Worm (Caenorhabditis elegans) whole organism, midembryonic: ENCODE results near the gene C17G10.10.

Source experiments
- T22C8.4 ChIP-seq: fragments of 200-800 bp; sonication (Bioruptor generic); IDR thresholded peaks from 2 replicates; pipeline ENCODE4 v1.3.6; 2022; ENCODE audit warnings: missing genetic modification characterization, missing compliant biosample characterization
- cog-1 ChIP-seq: sonication (generic microtip); optimal IDR thresholded peaks from 2 replicates; lab custom pipeline; 2016; ENCODE audit warnings: missing genetic modification characterization, missing compliant biosample characterization
- flt-1 ChIP-seq: fragments of 200-800 bp; sonication (Bioruptor generic); IDR thresholded peaks from 2 replicates; pipeline ENCODE4 v1.3.6; 2022; ENCODE audit warnings: missing genetic modification characterization, missing compliant biosample characterization
- klf-2 ChIP-seq: fragments of 200-800 bp; sonication (Bioruptor generic); conservative IDR thresholded peaks from 2 replicates; pipeline ENCODE4 v1.3.6; 2022; ENCODE audit warnings: missing genetic modification reagents, missing genetic modification characterization, missing compliant biosample characterization
- med-1 ChIP-seq: sonication (generic microtip); optimal IDR thresholded peaks from 2 replicates; lab custom pipeline; 2017; ENCODE audit warnings: missing genetic modification characterization, mild to moderate bottlenecking, missing compliant biosample characterization, antibody characterized with exemption, missing genetic modification reagents; ENCODE audit not compliant: insufficient read depth
- ref-1 ChIP-seq: fragments of 200-800 bp; sonication (Bioruptor generic); conservative IDR thresholded peaks from 2 replicates; pipeline ENCODE4 v1.3.6; 2022; ENCODE audit warnings: missing genetic modification reagents, missing genetic modification characterization, missing compliant biosample characterization
- tab-1 ChIP-seq: fragments of 200-800 bp; sonication (Bioruptor generic); IDR thresholded peaks from 2 replicates; pipeline ENCODE4 v1.3.6; 2022; ENCODE audit warnings: missing genetic modification characterization, missing compliant biosample characterization
- ztf-23 ChIP-seq: fragments of 200-800 bp; sonication (Bioruptor generic); IDR thresholded peaks from 2 replicates; pipeline ENCODE4 v1.3.6; 2022; ENCODE audit warnings: missing genetic modification reagents, missing genetic modification characterization, missing compliant biosample characterization
- ztf-29 ChIP-seq: fragments of 200-800 bp; sonication (Bioruptor generic); IDR thresholded peaks from 2 replicates; pipeline ENCODE4 v1.3.6; 2022; ENCODE audit warnings: missing genetic modification reagents, missing genetic modification characterization, missing compliant biosample characterization

C17G10.10 gene

ce11 chrII:5555522-5555921 lies 43.7 kb downstream of the C17G10.10 start:
- TF ChIP-seq med-1 (GFP tag; lab: Kevin White, UChicago) = no peak
- TF ChIP-seq ref-1 (GFP tag; lab: Robert Waterston, UW) = no peak
- no peak for TF ChIP-seq tab-1
- no peak for TF ChIP-seq T22C8.4 (GFP tag; lab: Robert Waterston, UW)
- TF ChIP-seq ztf-29 (GFP tag; lab: Robert Waterston, UW) = no peak
- TF ChIP-seq cog-1 (tag; lab: Kevin White, UChicago) = no peak
- no peak for TF ChIP-seq ztf-23 (GFP tag; lab: Robert Waterston, UW)
- no peak for TF ChIP-seq klf-2 (GFP tag; lab: Robert Waterston, UW)
- no peak for TF ChIP-seq flt-1 (GFP tag; lab: Robert Waterston, UW)

ce11 chrII:5554788-5555187 lies 44.4 kb downstream of the C17G10.10 start:
- no peak for TF ChIP-seq ref-1 (GFP tag; lab: Robert Waterston, UW)
- TF ChIP-seq ztf-29 (GFP tag; lab: Robert Waterston, UW) = no peak
- no peak for TF ChIP-seq T22C8.4 (GFP tag; lab: Robert Waterston, UW)
- no peak for TF ChIP-seq tab-1
- no peak for TF ChIP-seq klf-2 (GFP tag; lab: Robert Waterston, UW)
- TF ChIP-seq flt-1 (GFP tag; lab: Robert Waterston, UW) = no peak
- TF ChIP-seq cog-1 (tag; lab: Kevin White, UChicago) = no peak
- TF ChIP-seq ztf-23 (GFP tag; lab: Robert Waterston, UW) = no peak
- TF ChIP-seq med-1 (GFP tag; lab: Kevin White, UChicago) = no peak

ce11 chrII:5554317-5554716 lies 44.9 kb downstream of the C17G10.10 start, which contains the start of gene ins-12:
ins-12 (plus strand) TSS chrII:5554617.
- no peak for TF ChIP-seq tab-1
- TF ChIP-seq ztf-23 (GFP tag; lab: Robert Waterston, UW) = no peak
- no peak for TF ChIP-seq flt-1 (GFP tag; lab: Robert Waterston, UW)
- no peak for TF ChIP-seq cog-1 (tag; lab: Kevin White, UChicago)
- TF ChIP-seq ref-1 (GFP tag; lab: Robert Waterston, UW) = no peak
- no peak for TF ChIP-seq klf-2 (GFP tag; lab: Robert Waterston, UW)
- TF ChIP-seq ztf-29 (GFP tag; lab: Robert Waterston, UW) = no peak
- TF ChIP-seq med-1 (GFP tag; lab: Kevin White, UChicago) = no peak
- TF ChIP-seq T22C8.4 (GFP tag; lab: Robert Waterston, UW) = no peak

- no peak for TF ChIP-seq klf-2 (GFP tag; lab: Robert Waterston, UW)
- TF ChIP-seq flt-1 (GFP tag; lab: Robert Waterston, UW) = no peak
- TF ChIP-seq T22C8.4 (GFP tag; lab: Robert Waterston, UW) = no peak
- TF ChIP-seq med-1 (GFP tag; lab: Kevin White, UChicago) = no peak
- TF ChIP-seq cog-1 (tag; lab: Kevin White, UChicago) = no peak
- TF ChIP-seq ref-1 (GFP tag; lab: Robert Waterston, UW) = no peak
- TF ChIP-seq tab-1 = no peak
- no peak for TF ChIP-seq ztf-23 (GFP tag; lab: Robert Waterston, UW)
- TF ChIP-seq ztf-29 (GFP tag; lab: Robert Waterston, UW) = no peak
Measured at ce11 chrII:5553531-5553930, 45.6 kb downstream of the C17G10.10 start.

ce11 chrII:5551517-5551916 lies 47.7 kb downstream of the C17G10.10 start, which contains the start of gene C17C3.5:
C17C3.5 (plus strand) TSS chrII:5551817.
- TF ChIP-seq cog-1 (tag; lab: Kevin White, UChicago) (no peak), flt-1 (GFP tag; lab: Robert Waterston, UW) (no peak), ztf-23 (GFP tag; lab: Robert Waterston, UW) (no peak), ztf-29 (GFP tag; lab: Robert Waterston, UW) (no peak), T22C8.4 (GFP tag; lab: Robert Waterston, UW) (no peak), tab-1 (no peak), ref-1 (GFP tag; lab: Robert Waterston, UW) (no peak), klf-2 (GFP tag; lab: Robert Waterston, UW) (no peak), med-1 (GFP tag; lab: Kevin White, UChicago) (no peak)

- TF ChIP-seq med-1 (GFP tag; lab: Kevin White, UChicago) = no peak
- TF ChIP-seq ref-1 (GFP tag; lab: Robert Waterston, UW) = no peak
- no peak for TF ChIP-seq T22C8.4 (GFP tag; lab: Robert Waterston, UW)
- TF ChIP-seq cog-1 (tag; lab: Kevin White, UChicago) = no peak
- TF ChIP-seq tab-1 = no peak
- no peak for TF ChIP-seq flt-1 (GFP tag; lab: Robert Waterston, UW)
- no peak for TF ChIP-seq ztf-23 (GFP tag; lab: Robert Waterston, UW)
- TF ChIP-seq klf-2 (GFP tag; lab: Robert Waterston, UW) = no peak
- no peak for TF ChIP-seq ztf-29 (GFP tag; lab: Robert Waterston, UW)
Measured at ce11 chrII:5549746-5550145, 49.4 kb downstream of the C17G10.10 start, which contains the start of gene C17C3.6. C17C3.6 (plus strand) TSS chrII:5550046.
